Fruit fly (Drosophila melanogaster): ENCODE results near the gene AANATL2.
A peak's percentile ranks its signal among the peaks of the same experiment; 100 is the strongest.

Gene AANATL2

dm6 chr2L:6283376-6283775 is 27.7 kb downstream of the AANATL2 start (continued):
- TF ChIP-seq hbn (GFP tag; IDR thresholded peaks at IDR 0.05; ENCODE audit: partially characterized antibody) (no peak), Scr (GFP tag; IDR thresholded peaks at IDR 0.05; ENCODE audit: partially characterized antibody) (no peak), Doc2 (GFP tag; IDR thresholded peaks at IDR 0.05) (no peak), CG6765 (GFP tag; optimal IDR thresholded peaks at IDR 0.05) (no peak), Hr3 (GFP tag; optimal IDR thresholded peaks at IDR 0.05) (no peak), ase (GFP tag; IDR thresholded peaks at IDR 0.05) (0 out of 3 replicates have a peak, but pooled peaks have one; percentile 42), CG14667 (GFP tag; IDR thresholded peaks at IDR 0.05) (no peak), CG8281 (tag; optimal IDR thresholded peaks at IDR 0.05) (peak; percentile 33), sens (GFP tag) (peak; percentile 86), CG12155 (GFP tag; optimal IDR thresholded peaks at IDR 0.05) (no peak), CG7987 (GFP tag; optimal IDR thresholded peaks at IDR 0.05) (peak; percentile 63), CG4404 (GFP tag; IDR thresholded peaks at IDR 0.05) (no peak), Vsx1 (GFP tag; optimal IDR thresholded peaks at IDR 0.05) (peak; percentile 33), twi (tag; optimal IDR thresholded peaks at IDR 0.05) (peak; percentile 20), nmo (GFP tag; optimal IDR thresholded peaks at IDR 0.05) (no peak), CG10979 (tag; optimal IDR thresholded peaks at IDR 0.05) (peak; percentile 5), CG6254 (GFP tag; optimal IDR thresholded peaks at IDR 0.05) (peak; percentile 49), dmrt11E (tag; optimal IDR thresholded peaks at IDR 0.05) (peak; percentile 51), CG4328 (GFP tag; optimal IDR thresholded peaks at IDR 0.05) (peak; percentile 46), CG2116 (GFP tag; optimal IDR thresholded peaks at IDR 0.05) (peak; percentile 7), crc (GFP tag; optimal IDR thresholded peaks at IDR 0.05) (no peak), klu (GFP tag; IDR thresholded peaks at IDR 0.05) (no peak), danr (GFP tag; IDR thresholded peaks at IDR 0.05) (0 out of 2 replicates have a peak, but pooled peaks have one; percentile 10), luna (GFP tag; optimal IDR thresholded peaks at IDR 0.05) (no peak), CG31441 (GFP tag; IDR thresholded peaks at IDR 0.05) (peak; percentile 62), Ptx1 (GFP tag; IDR thresholded peaks at IDR 0.05) (no peak), B-H2 (GFP tag; optimal IDR thresholded peaks at IDR 0.05) (no peak), ab (GFP tag; optimal IDR thresholded peaks at IDR 0.05) (no peak), CG2875 (GFP tag; optimal IDR thresholded peaks at IDR 0.05) (peak; percentile 65), CG3995 (GFP tag; optimal IDR thresholded peaks at IDR 0.05) (no peak), CG4707 (GFP tag; optimal IDR thresholded peaks at IDR 0.05) (peak; percentile 13), Asciz (GFP tag; optimal IDR thresholded peaks at IDR 0.05) (peak; percentile 67), Ssrp (tag; optimal IDR thresholded peaks at IDR 0.05) (no peak), Hr78 (GFP tag; optimal IDR thresholded peaks at IDR 0.05) (peak in 1 of 2 experiments; percentile 69), Blimp-1 (GFP tag; optimal IDR thresholded peaks at IDR 0.05) (peak; percentile 68), h (optimal IDR thresholded peaks at IDR 0.05) (no peak), CG6854 (GFP tag; optimal IDR thresholded peaks at IDR 0.05) (no peak), prd (optimal IDR thresholded peaks at IDR 0.05) (no peak), prd (GFP tag; IDR thresholded peaks at IDR 0.05) (no peak), Xrp1 (GFP tag; IDR thresholded peaks at IDR 0.05) (peak; percentile 38; the same call in 1 of the 2 replicates), CG9817 (tag; optimal IDR thresholded peaks at IDR 0.05) (peak; percentile 37), amos (GFP tag; IDR thresholded peaks at IDR 0.05; ENCODE audit: partially characterized antibody) (no peak), scrt (GFP tag; optimal IDR thresholded peaks at IDR 0.05) (no peak), CG2678 (tag; optimal IDR thresholded peaks at IDR 0.05) (peak; percentile 63), Tbp (GFP tag; optimal IDR thresholded peaks at IDR 0.05) (no peak), so (GFP tag; IDR thresholded peaks at IDR 0.05) (no peak), CG15601 (tag; optimal IDR thresholded peaks at IDR 0.05) (peak; percentile 80), CG7839 (tag; optimal IDR thresholded peaks at IDR 0.05) (peak; percentile 14), gem (tag; optimal IDR thresholded peaks at IDR 0.05) (peak; percentile 45), CG12236 (GFP tag; optimal IDR thresholded peaks at IDR 0.05) (peak; percentile 30), CG18599 (GFP tag; optimal IDR thresholded peaks at IDR 0.05) (peak; percentile 51)

All from whole organism, embryonic.